Worm (Caenorhabditis elegans) whole organism, L1 larva: Measurements from ENCODE around the gene C36B7.6.

Experiments used
- F16B12.6 ChIP-seq: fragments of 150-350 bp; optimal IDR thresholded peaks from 2 replicates; lab custom pipeline; 2014; ENCODE audit warnings: missing biosample characterization, missing genetic modification characterization
- aha-1 ChIP-seq: fragments of 150-350 bp; optimal IDR thresholded peaks from 2 replicates; lab custom pipeline; 2014; ENCODE audit warnings: missing biosample characterization, missing genetic modification characterization
- blmp-1 ChIP-seq: fragments of 150-350 bp; optimal IDR thresholded peaks from 2 replicates; lab custom pipeline; 2014; ENCODE audit warnings: missing biosample characterization, missing genetic modification characterization
- ceh-82 ChIP-seq, 3 experiments: fragments of 150-350 bp in 1 of 3; sonication (generic microtip) in 2 of 3; optimal IDR thresholded peaks; 2 replicates each; lab custom pipeline; 2014 to 2017; ENCODE audit warnings: missing biosample characterization in 3 of 3, missing genetic modification characterization in 3 of 3
- ceh-90 ChIP-seq: sonication (generic microtip); optimal IDR thresholded peaks from 2 replicates; lab custom pipeline; 2016; ENCODE audit warnings: missing genetic modification characterization, missing compliant biosample characterization
- ces-1 ChIP-seq: fragments of 150-350 bp; optimal IDR thresholded peaks from 2 replicates; lab custom pipeline; 2014; ENCODE audit warnings: missing biosample characterization, missing genetic modification reagents, missing genetic modification characterization
- dpl-1 ChIP-seq, 3 experiments: fragments of 150-350 bp in 2 of 3; sonication (generic microtip) in 1 of 3; optimal IDR thresholded peaks; 2 replicates each; lab custom pipeline; 2014 to 2017; ENCODE audit warnings: missing biosample characterization in 3 of 3, missing genetic modification characterization in 3 of 3, missing genetic modification reagents in 3 of 3
- dsc-1 ChIP-seq: sonication (generic microtip); optimal IDR thresholded peaks from 2 replicates; lab custom pipeline; 2016; ENCODE audit warnings: mild to moderate bottlenecking, missing genetic modification characterization, missing compliant biosample characterization
- efl-1 ChIP-seq, 4 experiments: fragments of 150-350 bp; optimal IDR thresholded peaks in 3 of 4; peaks in 1 of 4; 1 replicate in 1 of 4; 2 replicates in 3 of 4; lab custom pipeline; 2014; ENCODE audit warnings: missing biosample characterization in 2 of 4, missing genetic modification characterization in 2 of 4, missing genetic modification reagents in 2 of 4
- elt-3 ChIP-seq, 6 experiments: fragments of 150-350 bp in 1 of 6; sonication (generic microtip); optimal IDR thresholded peaks; 2 replicates each; lab custom pipeline; 2017 to 2018; ENCODE audit warnings: missing biosample characterization in 6 of 6, missing genetic modification characterization in 6 of 6, inconsistent platforms in 1 of 6
- ets-5 ChIP-seq: fragments of 200-800 bp; sonication (Bioruptor generic); IDR thresholded peaks from 2 replicates; pipeline ENCODE4 v1.3.6; 2022; ENCODE audit warnings: missing genetic modification characterization, missing compliant biosample characterization
- fkh-10 ChIP-seq: sonication (generic microtip); optimal IDR thresholded peaks from 2 replicates; lab custom pipeline; 2017; ENCODE audit warnings: missing biosample characterization, missing genetic modification reagents, missing genetic modification characterization
- fkh-8 ChIP-seq: sonication (generic microtip); optimal IDR thresholded peaks from 2 replicates; lab custom pipeline; 2016; ENCODE audit warnings: mild to moderate bottlenecking, missing genetic modification characterization, missing compliant biosample characterization
- grh-1 ChIP-seq: fragments of 200-800 bp; sonication (Bioruptor generic); IDR thresholded peaks from 2 replicates; pipeline ENCODE4 v1.3.6; 2022; ENCODE audit warnings: missing genetic modification reagents, missing genetic modification characterization, missing compliant biosample characterization
- jun-1 ChIP-seq: fragments of 150-350 bp; optimal IDR thresholded peaks from 2 replicates; lab custom pipeline; 2014; ENCODE audit warnings: missing biosample characterization, missing genetic modification reagents, missing genetic modification characterization
- lin-13 ChIP-seq: fragments of 150-350 bp; optimal IDR thresholded peaks from 2 replicates; lab custom pipeline; 2014; ENCODE audit warnings: missing biosample characterization, missing genetic modification reagents, missing genetic modification characterization
- lin-14 ChIP-seq: fragments of 200-800 bp; sonication (Bioruptor generic); optimal IDR thresholded peaks from 2 replicates; lab custom pipeline; 2018; ENCODE audit warnings: mild to moderate bottlenecking, missing genetic modification characterization, moderate library complexity, missing compliant biosample characterization
- lin-15B ChIP-seq: fragments of 150-350 bp; sonication (generic microtip); optimal IDR thresholded peaks from 3 replicates; lab custom pipeline; 2014; ENCODE audit warnings: missing biosample characterization, missing genetic modification characterization
- lin-35 ChIP-seq, 2 experiments: fragments of 150-350 bp; optimal IDR thresholded peaks; 2 replicates each; lab custom pipeline; 2014; ENCODE audit warnings: missing biosample characterization in 2 of 2, missing genetic modification characterization in 2 of 2, missing genetic modification reagents in 2 of 2
- lsy-2 ChIP-seq, 2 experiments: fragments of 150-350 bp; optimal IDR thresholded peaks; 2 replicates each; lab custom pipeline; 2014; ENCODE audit warnings: missing biosample characterization in 2 of 2, missing genetic modification characterization in 2 of 2
- mab-9 ChIP-seq: fragments of 200-800 bp; sonication (Bioruptor generic); IDR thresholded peaks from 2 replicates; pipeline ENCODE4 v1.3.6; 2022; ENCODE audit warnings: missing genetic modification reagents, missing genetic modification characterization, missing compliant biosample characterization
- mef-2 ChIP-seq: fragments of 150-350 bp; optimal IDR thresholded peaks from 2 replicates; lab custom pipeline; 2014; ENCODE audit warnings: missing biosample characterization, missing genetic modification characterization
- nhr-19 ChIP-seq: fragments of 200-800 bp; sonication (Bioruptor generic); conservative IDR thresholded peaks from 2 replicates; pipeline ENCODE4 v1.3.6; 2022; ENCODE audit warnings: missing genetic modification characterization, missing compliant biosample characterization
- nhr-20 ChIP-seq: sonication (generic microtip); optimal IDR thresholded peaks from 2 replicates; lab custom pipeline; 2016; ENCODE audit warnings: mild to moderate bottlenecking, missing genetic modification characterization, missing compliant biosample characterization
- nhr-237 ChIP-seq: fragments of 150-350 bp; optimal IDR thresholded peaks from 2 replicates; lab custom pipeline; 2014; ENCODE audit warnings: missing biosample characterization, missing genetic modification characterization
- nhr-28 ChIP-seq: fragments of 150-350 bp; optimal IDR thresholded peaks from 2 replicates; lab custom pipeline; 2014; ENCODE audit warnings: missing biosample characterization, missing genetic modification characterization
- nhr-76 ChIP-seq: sonication (generic microtip); optimal IDR thresholded peaks from 2 replicates; lab custom pipeline; 2017; ENCODE audit warnings: missing biosample characterization, missing genetic modification characterization
- nhr-77 ChIP-seq: fragments of 150-350 bp; optimal IDR thresholded peaks from 2 replicates; lab custom pipeline; 2014; ENCODE audit warnings: missing biosample characterization, missing genetic modification characterization
- nhr-85 ChIP-seq: sonication (generic microtip); peaks from one replicate; lab custom pipeline; 2016; ENCODE audit warnings: missing genetic modification characterization, inconsistent platforms, missing compliant biosample characterization
- pag-3 ChIP-seq: sonication (generic microtip); optimal IDR thresholded peaks from 2 replicates; lab custom pipeline; 2017; ENCODE audit warnings: missing genetic modification characterization, mild to moderate bottlenecking, missing compliant biosample characterization, antibody characterized with exemption, borderline replicate concordance; ENCODE audit not compliant: insufficient read depth
- pqm-1 ChIP-seq: sonication (generic microtip); optimal IDR thresholded peaks from 3 replicates; lab custom pipeline; 2017; ENCODE audit warnings: missing biosample characterization, missing genetic modification characterization
- skn-1 ChIP-seq: fragments of 150-350 bp; optimal IDR thresholded peaks from 2 replicates; lab custom pipeline; 2014; ENCODE audit warnings: missing biosample characterization, missing genetic modification characterization
- snu-23 ChIP-seq: sonication (generic microtip); optimal IDR thresholded peaks from 2 replicates; lab custom pipeline; 2016; ENCODE audit warnings: missing genetic modification characterization, missing compliant biosample characterization
- tbx-2 ChIP-seq: sonication (generic microtip); optimal IDR thresholded peaks from 2 replicates; lab custom pipeline; 2016; ENCODE audit warnings: missing genetic modification characterization, missing compliant biosample characterization
- unc-30 ChIP-seq: sonication (generic microtip); optimal IDR thresholded peaks from 2 replicates; lab custom pipeline; 2017; ENCODE audit warnings: missing biosample characterization, missing genetic modification characterization
- unc-86 ChIP-seq: sonication (generic microtip); optimal IDR thresholded peaks from 2 replicates; lab custom pipeline; 2016; ENCODE audit warnings: missing genetic modification characterization, missing compliant biosample characterization
- xbp-1 ChIP-seq: sonication (generic microtip); optimal IDR thresholded peaks from 2 replicates; lab custom pipeline; 2016; ENCODE audit warnings: missing genetic modification characterization, missing compliant biosample characterization
- ztf-11 ChIP-seq, 2 experiments: sonication (generic microtip); optimal IDR thresholded peaks; 2 replicates each; lab custom pipeline; 2016 to 2017; ENCODE audit warnings: missing genetic modification characterization in 2 of 2, missing biosample characterization in 1 of 2, missing compliant biosample characterization in 1 of 2
- ztf-4 ChIP-seq: fragments of 150-350 bp; optimal IDR thresholded peaks from 2 replicates; lab custom pipeline; 2014; ENCODE audit warnings: missing biosample characterization, missing genetic modification characterization

C36B7.6 gene

ce11 chrX:7100290-7100689, at the start of gene C36B7.6 (continued):
- no peak for TF ChIP-seq skn-1 (tag; lab: Kevin White, UChicago)
- no peak for TF ChIP-seq nhr-76 (tag; lab: Kevin White, UChicago)
- no peak for TF ChIP-seq fkh-10 (GFP tag; lab: Kevin White, UChicago)
- TF ChIP-seq lin-14 = peak; percentile 69
- peak in 1 of 2 experiments; percentile 49 for TF ChIP-seq lsy-2 (tag; optimal IDR thresholded peaks at IDR 0.05; lab: Kevin White, UChicago)
- no peak for TF ChIP-seq unc-30 (tag; lab: Kevin White, UChicago)
- no peak for TF ChIP-seq pag-3 (tag; lab: Kevin White, UChicago)
- TF ChIP-seq ztf-4 (tag; lab: Kevin White, UChicago) = no peak
- no peak for TF ChIP-seq ets-5
- TF ChIP-seq mef-2 = no peak
- peak in 1 of 3 experiments; percentile 20 for TF ChIP-seq ceh-82 (tag; optimal IDR thresholded peaks at IDR 0.05; lab: Kevin White, UChicago)
- TF ChIP-seq ceh-90 = no peak
- TF ChIP-seq nhr-19 (GFP tag; lab: Robert Waterston, UW) = 0 out of 2 replicates have a peak, but pooled peaks have one; percentile 5
- TF ChIP-seq lin-13 (GFP tag; lab: Kevin White, UChicago) = no peak
- no peak for TF ChIP-seq grh-1 (GFP tag; lab: Robert Waterston, UW)
- no peak for TF ChIP-seq pqm-1 (tag; lab: Kevin White, UChicago)
- TF ChIP-seq blmp-1 (tag; lab: Kevin White, UChicago) = peak; percentile 74
- peak; percentile 22 for TF ChIP-seq lin-15B (tag; lab: Kevin White, UChicago)
- TF ChIP-seq fkh-8 (tag; lab: Kevin White, UChicago) = no peak
- no peak for TF ChIP-seq ztf-11 (tag; optimal IDR thresholded peaks at IDR 0.05; lab: Kevin White, UChicago)
- TF ChIP-seq aha-1 (tag; lab: Kevin White, UChicago) = no peak
- no peak for TF ChIP-seq tbx-2 (tag; lab: Kevin White, UChicago)
- no peak for TF ChIP-seq jun-1 (tag; lab: Kevin White, UChicago)
- peak; percentile 71 for TF ChIP-seq xbp-1
- no peak for TF ChIP-seq nhr-77
- no peak for TF ChIP-seq ces-1 (GFP tag; lab: Kevin White, UChicago)
- no peak for TF ChIP-seq nhr-28 (tag; lab: Kevin White, UChicago)
- no peak for TF ChIP-seq F16B12.6 (tag; lab: Kevin White, UChicago)
- no peak for TF ChIP-seq dsc-1 (tag; lab: Kevin White, UChicago)
- no peak for TF ChIP-seq mab-9 (GFP tag; lab: Robert Waterston, UW)
- TF ChIP-seq dpl-1 (GFP tag; optimal IDR thresholded peaks at IDR 0.05; lab: Kevin White, UChicago) = peak; percentile 16 to 31 (median 29)

- TF ChIP-seq efl-1 (optimal IDR thresholded peaks at IDR 0.05; lab: Kevin White, UChicago) = no peak
- TF ChIP-seq efl-1 (GFP tag; optimal IDR thresholded peaks at IDR 0.05 in 1 of 2; lab: Kevin White, UChicago) = peak in 1 of 2 experiments; percentile 70
- TF ChIP-seq fkh-10 (GFP tag; lab: Kevin White, UChicago) = no peak
Measured at ce11 chrX:7149670-7150069, 49.5 kb upstream of the C36B7.6 start.

- TF ChIP-seq nhr-76 (tag; lab: Kevin White, UChicago) (no peak), lin-35 (GFP tag; optimal IDR thresholded peaks at IDR 0.05; lab: Kevin White, UChicago) (peak in 1 of 2 experiments; percentile 26), lin-13 (GFP tag; lab: Kevin White, UChicago) (no peak), efl-1 (optimal IDR thresholded peaks at IDR 0.05; lab: Kevin White, UChicago) (no peak), efl-1 (GFP tag; optimal IDR thresholded peaks at IDR 0.05 in 1 of 2; lab: Kevin White, UChicago) (peak in 1 of 2 experiments; percentile 54), skn-1 (tag; lab: Kevin White, UChicago) (peak; percentile 62), snu-23 (GFP tag; lab: Kevin White, UChicago) (peak; percentile 39), nhr-28 (tag; lab: Kevin White, UChicago) (no peak), unc-86 (tag; lab: Kevin White, UChicago) (no peak), nhr-20 (tag; lab: Kevin White, UChicago) (peak; percentile 47), mef-2 (no peak), nhr-237 (tag; lab: Kevin White, UChicago) (no peak), lin-14 (peak; percentile 71), ceh-90 (no peak), lin-15B (tag; lab: Kevin White, UChicago) (no peak), nhr-85 (tag; lab: Kevin White, UChicago) (peak; percentile 76), elt-3 (tag; optimal IDR thresholded peaks at IDR 0.05; lab: Kevin White, UChicago) (peak in 3 of 6 experiments; percentile 14 to 57 (median 45))
Measured at ce11 chrX:7143515-7143914, 43.4 kb upstream of the C36B7.6 start, which contains the start of gene alh-10. TSS of gene alh-10 (minus strand) at chrX:7143641.
